Worm (Caenorhabditis elegans): ENCODE data around the gene dhs-13.

Gene dhs-13

DNA sequence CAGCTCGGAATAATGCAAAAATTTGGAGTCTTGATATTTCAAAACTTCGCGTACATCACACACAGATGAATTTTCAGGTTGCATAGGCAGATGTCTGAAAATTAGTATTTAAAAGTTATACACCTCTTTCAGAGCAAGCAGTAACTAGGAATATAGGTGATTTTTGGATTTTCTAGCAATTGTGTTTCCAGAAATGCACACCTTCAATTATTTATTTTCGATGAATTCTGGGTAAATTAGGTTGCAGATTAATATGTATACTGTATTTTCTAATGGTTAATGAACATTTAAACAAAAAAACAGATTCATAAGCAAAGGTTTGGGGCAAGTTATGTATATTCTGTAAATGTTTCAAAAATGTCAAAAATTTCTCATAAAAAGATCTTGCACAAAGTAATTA lies 30.5 kb downstream of the dhs-13 start, which contains the start of gene srab-25:
Gene srab-25 (minus strand): TSS at position 101 of the 400 bp plus-strand sequence.
- TF ChIP-seq ham-2 (GFP tag; optimal IDR thresholded peaks at IDR 0.05), result no peak
- no peak for TF ChIP-seq pha-4 (tag; optimal IDR thresholded peaks at IDR 0.05)
- TF ChIP-seq M03D4.4 (tag; optimal IDR thresholded peaks at IDR 0.05), result no peak
- TF ChIP-seq lin-32 (GFP tag; optimal IDR thresholded peaks at IDR 0.05), result no peak
- TF ChIP-seq blmp-1 (tag; optimal IDR thresholded peaks at IDR 0.05), result no peak
- TF ChIP-seq mab-5 (tag; optimal IDR thresholded peaks at IDR 0.05), result no peak
- TF ChIP-seq sptf-1 (tag; optimal IDR thresholded peaks at IDR 0.05), result no peak
- no peak for TF ChIP-seq snpc-4 (tag; optimal IDR thresholded peaks at IDR 0.05)
- no peak for TF ChIP-seq tbx-8 (GFP tag; optimal IDR thresholded peaks at IDR 0.05)
- no peak for TF ChIP-seq ces-1 (GFP tag; optimal IDR thresholded peaks at IDR 0.05)
- TF ChIP-seq sem-2 (GFP tag; optimal IDR thresholded peaks at IDR 0.05), result no peak
- no peak for TF ChIP-seq elt-1 (tag; optimal IDR thresholded peaks at IDR 0.05; ENCODE audit: borderline replicate concordance, insufficient read depth)

DNA sequence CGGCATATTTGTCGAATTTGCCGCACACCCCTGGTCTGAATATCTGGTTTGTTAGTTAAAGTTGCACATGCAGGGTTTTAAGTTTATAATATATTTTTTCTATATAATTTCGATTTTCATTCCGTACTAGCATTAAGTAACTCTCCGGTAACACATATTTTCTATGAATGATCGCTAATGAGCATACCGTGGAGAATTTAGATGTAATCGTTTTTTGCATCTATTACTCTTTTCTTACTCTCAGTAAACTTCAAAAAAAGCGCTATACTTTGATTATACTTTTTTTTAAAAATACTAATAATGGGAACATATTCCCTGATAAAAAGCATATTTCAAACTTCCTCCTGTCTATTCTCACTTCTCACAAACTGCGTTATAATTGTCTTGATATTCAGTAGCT lies 37.0 kb downstream of the dhs-13 start, which contains the start of gene str-160:
Gene str-160 (plus strand): TSS at position 301 of the 400 bp plus-strand sequence.
- no peak for TF ChIP-seq ham-2 (GFP tag; optimal IDR thresholded peaks at IDR 0.05)
- TF ChIP-seq lsy-2 (tag; optimal IDR thresholded peaks at IDR 0.05), result no peak
- no peak for TF ChIP-seq ces-1 (GFP tag; optimal IDR thresholded peaks at IDR 0.05)
- TF ChIP-seq unc-39 (tag; optimal IDR thresholded peaks at IDR 0.05), result no peak
- no peak for TF ChIP-seq lin-13 (tag; optimal IDR thresholded peaks at IDR 0.05)
- TF ChIP-seq sptf-1 (tag; optimal IDR thresholded peaks at IDR 0.05), result no peak
- no peak for TF ChIP-seq ceh-83 (GFP tag; optimal IDR thresholded peaks at IDR 0.05)
- TF ChIP-seq nhr-2 (tag; optimal IDR thresholded peaks at IDR 0.05), result no peak
- TF ChIP-seq lin-32 (GFP tag; optimal IDR thresholded peaks at IDR 0.05), result no peak

DNA sequence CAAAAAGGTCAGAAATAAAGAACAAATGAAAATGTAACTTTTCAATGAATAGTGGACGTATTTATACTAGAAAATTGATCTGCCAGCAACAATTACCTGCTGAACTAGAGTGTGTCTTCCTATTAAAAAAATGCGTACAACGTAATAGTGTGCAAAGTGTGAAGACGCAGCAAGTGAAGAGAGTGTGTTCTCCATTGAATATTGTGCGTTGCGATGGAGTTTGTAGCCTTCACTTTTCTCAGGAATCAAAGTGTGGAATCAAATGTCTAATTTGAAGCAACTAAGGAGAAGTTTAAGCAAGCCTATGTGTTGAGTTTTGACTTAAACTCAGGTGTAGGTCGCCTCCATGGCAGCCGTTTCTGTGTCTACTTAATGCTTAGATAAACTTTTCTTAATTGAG lies 39.6 kb downstream of the dhs-13 start, which contains the start of gene gst-21:
Gene gst-21 (minus strand): TSS at position 101 of the 400 bp plus-strand sequence.
- TF ChIP-seq snpc-4 (tag; optimal IDR thresholded peaks at IDR 0.05), result no peak
- TF ChIP-seq flh-1 (GFP tag; optimal IDR thresholded peaks at IDR 0.05), result no peak
- no peak for TF ChIP-seq tbx-8 (GFP tag; optimal IDR thresholded peaks at IDR 0.05)
- no peak for TF ChIP-seq blmp-1 (tag; optimal IDR thresholded peaks at IDR 0.05)
- no peak for TF ChIP-seq unc-39 (tag; optimal IDR thresholded peaks at IDR 0.05)
- no peak for TF ChIP-seq nhr-237 (tag; optimal IDR thresholded peaks at IDR 0.05)
- no peak for TF ChIP-seq lsy-2 (tag; optimal IDR thresholded peaks at IDR 0.05)
- no peak for TF ChIP-seq cnd-1 (tag; optimal IDR thresholded peaks at IDR 0.05)
- no peak for TF ChIP-seq unc-120 (tag; optimal IDR thresholded peaks at IDR 0.05; ENCODE audit: poor library complexity, severe bottlenecking)
- no peak for TF ChIP-seq sem-2 (GFP tag; optimal IDR thresholded peaks at IDR 0.05)
- no peak for TF ChIP-seq nhr-76 (tag; optimal IDR thresholded peaks at IDR 0.05)
- no peak for TF ChIP-seq mep-1 (tag; optimal IDR thresholded peaks at IDR 0.05)
- no peak for TF ChIP-seq nhr-2 (tag; optimal IDR thresholded peaks at IDR 0.05)
- TF ChIP-seq mls-2 (tag; optimal IDR thresholded peaks at IDR 0.05), result no peak

DNA sequence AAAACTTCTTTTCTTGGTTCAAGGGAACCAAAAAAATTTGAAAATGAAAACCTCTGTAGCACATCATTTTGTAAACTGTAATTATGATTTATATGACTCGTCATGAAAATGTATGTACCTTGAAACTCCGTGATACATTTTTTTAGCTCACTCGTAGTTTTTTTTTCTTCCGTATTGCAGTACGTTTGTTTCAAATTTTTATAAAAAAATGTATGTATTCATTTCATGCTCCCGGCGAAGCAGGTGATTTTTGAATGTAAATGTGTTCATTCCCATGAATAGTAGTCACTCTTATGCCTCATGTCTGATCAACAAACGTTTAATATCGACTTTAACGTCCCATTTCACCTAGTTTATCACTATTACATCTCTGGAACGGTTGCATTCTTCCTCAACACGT lies 46.2 kb downstream of the dhs-13 start, which contains the start of gene sri-27:
Gene sri-27 (plus strand): TSS at position 301 of the 400 bp plus-strand sequence.
- TF ChIP-seq lin-13 (tag; optimal IDR thresholded peaks at IDR 0.05), result no peak
- no peak for TF ChIP-seq pha-4 (tag; optimal IDR thresholded peaks at IDR 0.05)
- no peak for TF ChIP-seq mep-1 (tag; optimal IDR thresholded peaks at IDR 0.05)
- no peak for TF ChIP-seq snpc-4 (tag; optimal IDR thresholded peaks at IDR 0.05)
- TF ChIP-seq drap-1 (GFP tag; optimal IDR thresholded peaks at IDR 0.05), result no peak
- no peak for TF ChIP-seq elt-1 (tag; optimal IDR thresholded peaks at IDR 0.05; ENCODE audit: borderline replicate concordance, insufficient read depth)
- no peak for TF ChIP-seq M03D4.4 (tag; optimal IDR thresholded peaks at IDR 0.05)
- TF ChIP-seq lin-32 (GFP tag; optimal IDR thresholded peaks at IDR 0.05), result no peak

DNA sequence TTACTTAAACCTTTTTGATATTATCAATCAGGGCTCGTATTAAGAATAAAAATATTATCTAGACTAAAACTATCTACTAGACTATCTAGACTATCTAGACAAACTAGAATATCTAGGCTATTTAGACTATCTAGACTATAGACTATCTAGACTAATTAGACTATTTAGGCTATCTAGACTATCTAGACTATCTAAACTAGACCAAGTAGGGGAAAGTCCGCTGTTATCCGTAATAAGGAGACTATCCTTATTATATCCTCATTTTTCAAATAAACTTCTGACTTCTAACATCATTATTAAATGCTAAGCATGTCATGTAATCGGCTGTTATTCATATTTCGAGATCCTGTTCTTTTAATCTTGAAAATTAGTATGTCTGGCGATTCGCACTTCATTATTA lies 49.6 kb downstream of the dhs-13 start, which contains the start of gene srw-101:
Gene srw-101 (plus strand): TSS at position 301 of the 400 bp plus-strand sequence.
- no peak for TF ChIP-seq hlh-1 (tag; optimal IDR thresholded peaks at IDR 0.05)
- TF ChIP-seq sptf-1 (tag; optimal IDR thresholded peaks at IDR 0.05), result no peak
- TF ChIP-seq unc-39 (tag; optimal IDR thresholded peaks at IDR 0.05), result no peak
- no peak for TF ChIP-seq tbx-8 (GFP tag; optimal IDR thresholded peaks at IDR 0.05)
- TF ChIP-seq blmp-1 (tag; optimal IDR thresholded peaks at IDR 0.05), result no peak
- no peak for TF ChIP-seq cnd-1 (tag; optimal IDR thresholded peaks at IDR 0.05)
- no peak for TF ChIP-seq ceh-43 (GFP tag; optimal IDR thresholded peaks at IDR 0.05)
- no peak for TF ChIP-seq nhr-237 (tag; optimal IDR thresholded peaks at IDR 0.05)
- no peak for TF ChIP-seq drap-1 (GFP tag; optimal IDR thresholded peaks at IDR 0.05)
- no peak for TF ChIP-seq sem-2 (GFP tag; optimal IDR thresholded peaks at IDR 0.05)
- TF ChIP-seq ceh-39 (tag; optimal IDR thresholded peaks at IDR 0.05), result no peak
- no peak for TF ChIP-seq ztf-11 (tag; optimal IDR thresholded peaks at IDR 0.05)
- TF ChIP-seq zip-8 (tag; optimal IDR thresholded peaks at IDR 0.05), result no peak
- no peak for TF ChIP-seq lin-32 (GFP tag; optimal IDR thresholded peaks at IDR 0.05)
- TF ChIP-seq flh-1 (GFP tag; optimal IDR thresholded peaks at IDR 0.05), result no peak
- TF ChIP-seq ceh-83 (GFP tag; optimal IDR thresholded peaks at IDR 0.05), result no peak
- no peak for TF ChIP-seq unc-120 (tag; optimal IDR thresholded peaks at IDR 0.05; ENCODE audit: poor library complexity, severe bottlenecking)
- TF ChIP-seq mab-5 (tag; optimal IDR thresholded peaks at IDR 0.05), result no peak
- TF ChIP-seq nhr-28 (tag; optimal IDR thresholded peaks at IDR 0.05), result no peak

Measured in whole organism, mixed stage, embryonic.